Fruit fly (Drosophila melanogaster) whole organism, adult: Measurements from ENCODE around the gene CG7896.

Source experiments
- CG14711 ChIP-seq: fragments of 200-800 bp; sonication (Bioruptor generic); optimal IDR thresholded peaks from 2 replicates; lab custom pipeline; 2018; ENCODE audit warnings: missing biosample characterization, mild to moderate bottlenecking, missing genetic modification characterization, moderate library complexity
- CG33017 ChIP-seq: fragments of 200-800 bp; sonication (Bioruptor generic); optimal IDR thresholded peaks from 2 replicates; lab custom pipeline; 2018; ENCODE audit warnings: missing biosample characterization, mild to moderate bottlenecking, missing genetic modification characterization, moderate library complexity
- CG5204 ChIP-seq: fragments of 200-800 bp; sonication (Bioruptor generic); optimal IDR thresholded peaks from 2 replicates; lab custom pipeline; 2016; ENCODE audit warnings: missing biosample characterization, missing genetic modification characterization
- CG7045 ChIP-seq: fragments of 200-800 bp; sonication (Bioruptor generic); optimal IDR thresholded peaks from 2 replicates; lab custom pipeline; 2017; ENCODE audit warnings: missing biosample characterization, mild to moderate bottlenecking, missing genetic modification characterization
- CG7101 ChIP-seq: fragments of 200-800 bp; sonication (Bioruptor generic); optimal IDR thresholded peaks from 2 replicates; lab custom pipeline; 2018; ENCODE audit warnings: missing biosample characterization, mild to moderate bottlenecking, missing genetic modification characterization, moderate library complexity
- Clk ChIP-seq: fragments of 200-800 bp; sonication (Bioruptor generic); optimal IDR thresholded peaks from 2 replicates; lab custom pipeline; 2017; ENCODE audit warnings: missing biosample characterization, missing genetic modification characterization
- Crg-1 ChIP-seq: fragments of 200-800 bp; sonication (Bioruptor generic); optimal IDR thresholded peaks from 2 replicates; lab custom pipeline; 2016; ENCODE audit warnings: missing biosample characterization, missing genetic modification characterization
- Hr96 ChIP-seq: fragments of 200-800 bp; sonication (Bioruptor generic); optimal IDR thresholded peaks from 2 replicates; lab custom pipeline; 2016; ENCODE audit warnings: missing biosample characterization, missing genetic modification characterization
- cic ChIP-seq: fragments of 200-800 bp; sonication (Bioruptor generic); optimal IDR thresholded peaks from 2 replicates; lab custom pipeline; 2017; ENCODE audit warnings: missing biosample characterization, mild to moderate bottlenecking, missing genetic modification characterization, moderate library complexity
- cnc ChIP-seq, 2 experiments: fragments of >200 bp; optimal IDR thresholded peaks; 2 replicates each; lab custom pipeline; 2017
- kay ChIP-seq: fragments of 200-800 bp; sonication (Bioruptor generic); peaks from one replicate; lab custom pipeline; 2016; ENCODE audit warnings: missing biosample characterization, missing genetic modification characterization, borderline replicate concordance
- pad ChIP-seq: fragments of 200-800 bp; sonication (Bioruptor generic); optimal IDR thresholded peaks from 3 replicates; lab custom pipeline; 2017; ENCODE audit warnings: missing biosample characterization, missing genetic modification characterization, mild to moderate bottlenecking, moderate library complexity, missing genetic modification reagents
- tj ChIP-seq: fragments of 200-800 bp; sonication (Bioruptor generic); optimal IDR thresholded peaks from 3 replicates; lab custom pipeline; 2017; ENCODE audit warnings: missing biosample characterization, mild to moderate bottlenecking, missing genetic modification characterization, moderate library complexity
- toe ChIP-seq: fragments of 200-800 bp; sonication (Bioruptor generic); optimal IDR thresholded peaks from 2 replicates; lab custom pipeline; 2016; ENCODE audit warnings: missing biosample characterization, missing genetic modification characterization

DNA sequence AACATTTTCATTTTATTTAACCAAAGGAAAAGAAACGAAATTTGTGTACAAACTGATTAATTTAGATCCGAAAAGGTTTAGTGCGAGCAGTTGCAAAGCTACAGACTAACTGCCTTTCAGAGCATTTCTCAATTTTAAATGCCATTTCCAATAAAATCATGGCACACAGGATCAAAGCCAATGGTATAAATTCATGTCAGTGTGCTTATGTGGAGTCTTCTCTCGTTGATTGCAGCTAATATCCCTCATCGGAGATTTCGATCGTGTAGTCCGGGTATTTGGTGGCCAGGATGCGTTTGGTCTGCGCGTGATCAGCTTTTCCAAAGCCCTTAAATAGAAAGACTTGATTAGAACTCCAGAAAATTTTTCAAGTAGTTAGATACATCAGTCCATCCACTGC is 55.4 kb downstream of the CG7896 start, which contains the start of gene janB:
- TF ChIP-seq kay (GFP tag; lab: Kevin White, UChicago) = no peak
- no peak for TF ChIP-seq cic (GFP tag; lab: Kevin White, UChicago)
- TF ChIP-seq Crg-1 (GFP tag; lab: Kevin White, UChicago) = no peak
- no peak for TF ChIP-seq CG7045
- TF ChIP-seq toe (GFP tag; lab: Kevin White, UChicago) = no peak
- TF ChIP-seq Clk (GFP tag; lab: Kevin White, UChicago) = no peak
- no peak for TF ChIP-seq Hr96
- TF ChIP-seq tj (GFP tag; lab: Kevin White, UChicago) = no peak
- TF ChIP-seq CG7101 (tag; lab: Kevin White, UChicago) = no peak
- TF ChIP-seq pad (GFP tag; lab: Kevin White, UChicago) = no peak
- no peak for TF ChIP-seq cnc (optimal IDR thresholded peaks at IDR 0.05; lab: Kevin White, UChicago)
- no peak for TF ChIP-seq CG5204
- TF ChIP-seq CG14711 (tag; lab: Kevin White, UChicago) = no peak
- no peak for TF ChIP-seq CG33017
